Worm (Caenorhabditis elegans) whole organism, mixed stage, embryonic: ENCODE results near the gene T19D2.3.

Experiments
- blmp-1 ChIP-seq: fragments of 150-350 bp; optimal IDR thresholded peaks from 2 replicates; lab custom pipeline; 2014; ENCODE audit warnings: missing biosample characterization, missing genetic modification characterization
- elt-1 ChIP-seq: sonication (generic microtip); optimal IDR thresholded peaks from 2 replicates; lab custom pipeline; 2017; ENCODE audit warnings: missing genetic modification characterization, mild to moderate bottlenecking, missing compliant biosample characterization, antibody characterized with exemption, moderate library complexity, borderline replicate concordance; ENCODE audit not compliant: insufficient read depth
- hlh-1 ChIP-seq: fragments of 150-350 bp; optimal IDR thresholded peaks from 2 replicates; lab custom pipeline; 2014; ENCODE audit warnings: missing biosample characterization, missing genetic modification reagents, missing genetic modification characterization
- lsy-2 ChIP-seq: fragments of 150-350 bp; optimal IDR thresholded peaks from 2 replicates; lab custom pipeline; 2014; ENCODE audit warnings: missing biosample characterization, missing genetic modification characterization
- mep-1 ChIP-seq: fragments of 150-350 bp; optimal IDR thresholded peaks from 2 replicates; lab custom pipeline; 2017; ENCODE audit warnings: missing biosample characterization, missing genetic modification reagents, missing genetic modification characterization, inconsistent platforms
- mls-2 ChIP-seq: sonication (generic microtip); optimal IDR thresholded peaks from 2 replicates; lab custom pipeline; 2016; ENCODE audit warnings: mild to moderate bottlenecking, missing genetic modification characterization, moderate library complexity, missing compliant biosample characterization
- nhr-12 ChIP-seq: fragments of 150-350 bp; optimal IDR thresholded peaks from 2 replicates; lab custom pipeline; 2014; ENCODE audit warnings: missing biosample characterization, missing genetic modification characterization
- nhr-28 ChIP-seq: fragments of 150-350 bp; optimal IDR thresholded peaks from 2 replicates; lab custom pipeline; 2014; ENCODE audit warnings: missing biosample characterization, missing genetic modification characterization
- nhr-76 ChIP-seq: sonication (generic microtip); optimal IDR thresholded peaks from 2 replicates; lab custom pipeline; 2017; ENCODE audit warnings: missing biosample characterization, missing genetic modification characterization
- snpc-4 ChIP-seq: fragments of 150-350 bp; optimal IDR thresholded peaks from 2 replicates; lab custom pipeline; 2014; ENCODE audit warnings: missing biosample characterization, missing genetic modification characterization
- sptf-1 ChIP-seq: sonication (generic microtip); optimal IDR thresholded peaks from 2 replicates; lab custom pipeline; 2017; ENCODE audit warnings: mild to moderate bottlenecking, missing genetic modification characterization, moderate library complexity, missing compliant biosample characterization
- unc-39 ChIP-seq: fragments of 150-350 bp; optimal IDR thresholded peaks from 2 replicates; lab custom pipeline; 2014; ENCODE audit warnings: missing biosample characterization, missing genetic modification characterization
- unc-62 ChIP-seq: fragments of 150-350 bp; optimal IDR thresholded peaks from 2 replicates; lab custom pipeline; 2014; ENCODE audit warnings: missing biosample characterization, missing genetic modification reagents, missing genetic modification characterization
- ztf-11 ChIP-seq: fragments of 150-350 bp; optimal IDR thresholded peaks from 2 replicates; lab custom pipeline; 2014; ENCODE audit warnings: missing biosample characterization, missing genetic modification characterization

DNA sequence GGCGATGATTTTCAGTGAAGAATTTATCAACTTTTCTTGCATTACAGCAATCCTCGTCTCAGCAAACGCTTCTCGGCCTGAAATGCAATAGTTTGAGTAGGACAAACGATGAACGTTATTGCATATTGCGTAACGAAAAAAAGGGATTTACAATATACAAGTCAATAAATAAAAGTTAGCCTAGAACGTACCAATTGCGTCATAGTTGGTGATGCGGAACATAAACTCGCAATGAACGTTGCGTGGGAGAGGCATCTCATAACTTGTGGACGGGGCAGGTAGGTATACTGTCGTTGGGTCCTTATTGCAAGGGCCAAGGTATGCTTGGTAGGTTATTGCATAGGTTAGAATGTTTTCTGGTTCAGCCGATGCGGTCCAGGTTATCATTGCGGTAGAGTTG is 31.7 kb downstream of the T19D2.3 start:
- TF ChIP-seq lsy-2 (tag; lab: Kevin White, UChicago) (no peak), mls-2 (tag; lab: Kevin White, UChicago) (no peak), mep-1 (tag; lab: Kevin White, UChicago) (no peak), nhr-76 (no peak), snpc-4 (tag; lab: Kevin White, UChicago) (no peak), ztf-11 (tag; lab: Kevin White, UChicago) (no peak), nhr-12 (no peak), elt-1 (tag; lab: Kevin White, UChicago) (no peak), unc-62 (no peak), unc-39 (tag; lab: Kevin White, UChicago) (no peak), sptf-1 (tag; lab: Kevin White, UChicago) (no peak), hlh-1 (tag; lab: Kevin White, UChicago) (no peak), blmp-1 (tag; lab: Kevin White, UChicago) (no peak), nhr-28 (no peak)
